Worm (Caenorhabditis elegans): ENCODE results near the gene ZC449.8.

DNA sequence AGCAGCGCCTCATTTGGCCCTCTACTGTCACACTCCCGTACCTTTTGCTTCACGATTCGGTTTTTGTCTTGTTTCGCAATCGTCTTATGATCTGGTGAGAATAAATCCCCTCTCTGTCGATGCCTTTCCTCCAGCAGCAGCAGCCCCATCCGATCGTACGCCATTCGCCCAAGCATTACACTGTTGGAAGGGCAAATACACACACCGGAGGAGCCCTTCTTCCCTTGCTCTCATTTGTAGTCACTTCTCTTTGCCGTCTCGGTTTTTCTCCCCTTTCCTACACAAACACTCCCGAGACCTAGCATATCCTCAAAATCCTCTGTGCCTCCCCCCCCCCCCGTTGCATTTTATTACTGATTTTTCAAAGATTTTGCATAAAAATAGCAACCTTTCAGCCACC, 17.0 kb upstream of the ZC449.8 start, which contains the start of gene set-30:
- no peak for TF ChIP-seq ama-1 (optimal IDR thresholded peaks at IDR 0.05)
- no peak for TF ChIP-seq ama-1 (GFP tag; optimal IDR thresholded peaks at IDR 0.05)
- TF ChIP-seq cebp-2 (GFP tag; IDR thresholded peaks at IDR 0.05), result no peak
- no peak for TF ChIP-seq hlh-12 (tag; optimal IDR thresholded peaks at IDR 0.05)
- no peak for TF ChIP-seq sdz-38 (tag; optimal IDR thresholded peaks at IDR 0.05)
- TF ChIP-seq Y53F4B.3 (GFP tag; IDR thresholded peaks at IDR 0.05), result no peak
- no peak for TF ChIP-seq B0035.1 (tag; optimal IDR thresholded peaks at IDR 0.05)
- TF ChIP-seq F57C9.4 (tag; optimal IDR thresholded peaks at IDR 0.05), result no peak
- no peak for TF ChIP-seq ztf-26 (tag; optimal IDR thresholded peaks at IDR 0.05)
- TF ChIP-seq snpc-4 (GFP tag; optimal IDR thresholded peaks at IDR 0.05), result no peak
- no peak for TF ChIP-seq snpc-4 (tag; optimal IDR thresholded peaks at IDR 0.05)
- no peak for TF ChIP-seq Y95B8A.8 (GFP tag; IDR thresholded peaks at IDR 0.05)
- no peak for TF ChIP-seq ztf-18 (tag; optimal IDR thresholded peaks at IDR 0.05)
- no peak for TF ChIP-seq sea-2 (GFP tag; IDR thresholded peaks at IDR 0.05)
- no peak for TF ChIP-seq hsf-1 (GFP tag; IDR thresholded peaks at IDR 0.05)
- TF ChIP-seq die-1 (tag; optimal IDR thresholded peaks at IDR 0.05), result no peak
